Worm (Caenorhabditis elegans): ENCODE measurements around the gene F07C6.6.

F07C6.6 gene

ce11 chrIV:12833698-12834416 is 41.3 kb downstream of the F07C6.6 start (continued):
- TF ChIP-seq ceh-27 (GFP tag; optimal IDR thresholded peaks at IDR 0.05): no peak
- no peak for TF ChIP-seq lsy-27 (tag; optimal IDR thresholded peaks at IDR 0.05; ENCODE audit: borderline replicate concordance, insufficient read depth)
- no peak for TF ChIP-seq B0019.2 (GFP tag; conservative IDR thresholded peaks at IDR 0.05)
- TF ChIP-seq pha-4 (tag; optimal IDR thresholded peaks at IDR 0.05): peak; percentile 8
- no peak for TF ChIP-seq Y53G8AR.9 (GFP tag; conservative IDR thresholded peaks at IDR 0.05)
- TF ChIP-seq madf-3 (GFP tag; IDR thresholded peaks at IDR 0.05): no peak
- no peak for TF ChIP-seq lag-1 (GFP tag; IDR thresholded peaks at IDR 0.05)
- TF ChIP-seq let-607 (tag; optimal IDR thresholded peaks at IDR 0.05): peak; percentile 81 to 88
- TF ChIP-seq F49E8.2 (tag; optimal IDR thresholded peaks at IDR 0.05; ENCODE audit: insufficient read depth): no peak
- TF ChIP-seq lir-1 (GFP tag; conservative IDR thresholded peaks at IDR 0.05): no peak
- no peak; the same call in 1 of the 2 replicates for TF ChIP-seq pbrm-1 (GFP tag; IDR thresholded peaks at IDR 0.05)
- no peak for TF ChIP-seq ceh-40 (GFP tag; IDR thresholded peaks at IDR 0.05)
- no peak for TF ChIP-seq mes-4 (tag; optimal IDR thresholded peaks at IDR 0.05)
- TF ChIP-seq rcor-1 (GFP tag; IDR thresholded peaks at IDR 0.05): no peak
- TF ChIP-seq let-526 (GFP tag; IDR thresholded peaks at IDR 0.05): peak; percentile 44; the same call in 1 of the 2 replicates
- no peak for TF ChIP-seq B0035.1 (tag; optimal IDR thresholded peaks at IDR 0.05)
- no peak for TF ChIP-seq hmg-1.2 (GFP tag; IDR thresholded peaks at IDR 0.05)
- no peak for TF ChIP-seq B0261.1 (tag; optimal IDR thresholded peaks at IDR 0.05)
- TF ChIP-seq die-1 (tag; optimal IDR thresholded peaks at IDR 0.05): no peak
- no peak for TF ChIP-seq zim-3 (tag; optimal IDR thresholded peaks at IDR 0.05)
- no peak for TF ChIP-seq snpc-4 (GFP tag; optimal IDR thresholded peaks at IDR 0.05)
- TF ChIP-seq snpc-4 (tag; optimal IDR thresholded peaks at IDR 0.05): peak in 2 of 4 experiments; percentile 2 to 38
- no peak for TF ChIP-seq F37B4.10 (GFP tag; IDR thresholded peaks at IDR 0.05)
- no peak for TF ChIP-seq F39B2.1 (GFP tag; IDR thresholded peaks at IDR 0.05)
- TF ChIP-seq B0336.3 (GFP tag; IDR thresholded peaks at IDR 0.05): peak; percentile 58; the same call in 1 of the 2 replicates
- no peak for TF ChIP-seq tlf-1 (GFP tag; optimal IDR thresholded peaks at IDR 0.05)
- TF ChIP-seq nfyb-1 (GFP tag; IDR thresholded peaks at IDR 0.05): no peak
- TF ChIP-seq snpc-1.1 (tag; optimal IDR thresholded peaks at IDR 0.05; ENCODE audit: insufficient read depth): no peak
- no peak for TF ChIP-seq nfya-1 (tag; optimal IDR thresholded peaks at IDR 0.05; ENCODE audit: borderline replicate concordance, insufficient read depth)
- peak; percentile 3 for TF ChIP-seq ztf-26 (tag; optimal IDR thresholded peaks at IDR 0.05)
- no peak for TF ChIP-seq C17E4.6 (GFP tag; IDR thresholded peaks at IDR 0.05)
- TF ChIP-seq madf-8 (GFP tag; conservative IDR thresholded peaks at IDR 0.05): no peak
- no peak for TF ChIP-seq tbx-9 (tag; optimal IDR thresholded peaks at IDR 0.05; ENCODE audit: borderline replicate concordance)
- no peak for TF ChIP-seq ceh-91 (GFP tag; IDR thresholded peaks at IDR 0.05)
- no peak for TF ChIP-seq dpff-1 (tag; optimal IDR thresholded peaks at IDR 0.05)
- no peak for TF ChIP-seq ceh-79 (tag; optimal IDR thresholded peaks at IDR 0.05)
- TF ChIP-seq bed-1 (GFP tag; IDR thresholded peaks at IDR 0.05): no peak
- no peak for TF ChIP-seq nhr-27 (tag; optimal IDR thresholded peaks at IDR 0.05)
- no peak for TF ChIP-seq cebp-1 (GFP tag; IDR thresholded peaks at IDR 0.05)
- peak; percentile 50 for TF ChIP-seq cebp-1 (tag; optimal IDR thresholded peaks at IDR 0.05)
- TF ChIP-seq repo-1 (tag; optimal IDR thresholded peaks at IDR 0.05): peak; percentile 11
- no peak for TF ChIP-seq fkh-3 (tag; optimal IDR thresholded peaks at IDR 0.05)
- peak; percentile 84 for TF ChIP-seq atf-7 (tag; optimal IDR thresholded peaks at IDR 0.05)
- TF ChIP-seq D2030.7 (GFP tag; IDR thresholded peaks at IDR 0.05): no peak
- peak; percentile 14 for TF ChIP-seq tbp1 (GFP tag; optimal IDR thresholded peaks at IDR 0.05)
- TF ChIP-seq somi-1 (GFP tag; optimal IDR thresholded peaks at IDR 0.05): no peak
